Fruit fly (Drosophila melanogaster) whole organism, pupa: ENCODE measurements around the gene CG11317.

Experiments used
- CG10348 ChIP-seq: fragments of 200-800 bp; sonication (Bioruptor generic); IDR thresholded peaks from 2 replicates; pipeline ENCODE4 v1.3.6; 2022; ENCODE audit warnings: missing biosample characterization, missing genetic modification characterization
- CG12605 ChIP-seq: fragments of 200-800 bp; sonication (Bioruptor generic); IDR thresholded peaks from 2 replicates; pipeline ENCODE4 v1.3.6; 2022; ENCODE audit warnings: missing biosample characterization, missing genetic modification characterization
- CG13204 ChIP-seq: fragments of 200-800 bp; sonication (Bioruptor generic); optimal IDR thresholded peaks from 2 replicates; lab custom pipeline; 2018; ENCODE audit warnings: missing biosample characterization, mild to moderate bottlenecking, missing genetic modification characterization, moderate library complexity
- CG14655 ChIP-seq: fragments of 200-800 bp; sonication (Bioruptor generic); optimal IDR thresholded peaks from 3 replicates; lab custom pipeline; 2017; ENCODE audit warnings: mild to moderate bottlenecking, missing biosample characterization, missing genetic modification reagents, missing genetic modification characterization
- CG15710 ChIP-seq: fragments of 200-800 bp; sonication (Bioruptor generic); optimal IDR thresholded peaks from 2 replicates; lab custom pipeline; 2018; ENCODE audit warnings: missing biosample characterization, mild to moderate bottlenecking, missing genetic modification characterization, moderate library complexity
- CG17806 ChIP-seq: fragments of 200-800 bp; sonication (Bioruptor generic); optimal IDR thresholded peaks from 2 replicates; lab custom pipeline; 2018; ENCODE audit warnings: missing biosample characterization, mild to moderate bottlenecking, missing genetic modification characterization, moderate library complexity
- CG32121 ChIP-seq: fragments of 200-800 bp; sonication (Bioruptor generic); IDR thresholded peaks from 2 replicates; pipeline ENCODE4 v1.3.6; 2022; ENCODE audit warnings: missing biosample characterization, missing genetic modification characterization
- CG34367 ChIP-seq: fragments of 200-800 bp; sonication (Bioruptor generic); optimal IDR thresholded peaks from 2 replicates; lab custom pipeline; 2018; ENCODE audit warnings: missing biosample characterization, mild to moderate bottlenecking, missing genetic modification characterization
- CG4496 ChIP-seq: fragments of 200-800 bp; sonication (Bioruptor generic); IDR thresholded peaks from 3 replicates; pipeline ENCODE4 v1.3.6; 2022; ENCODE audit warnings: missing biosample characterization, missing genetic modification characterization
- CG8159 ChIP-seq: fragments of 200-800 bp; sonication (Bioruptor generic); optimal IDR thresholded peaks from 3 replicates; lab custom pipeline; 2018; ENCODE audit warnings: missing biosample characterization, mild to moderate bottlenecking, missing genetic modification characterization, moderate library complexity
- CG8301 ChIP-seq: fragments of 200-800 bp; sonication (Bioruptor generic); optimal IDR thresholded peaks from 2 replicates; lab custom pipeline; 2018; ENCODE audit warnings: missing biosample characterization, mild to moderate bottlenecking, missing genetic modification characterization
- CG9948 ChIP-seq: fragments of 200-800 bp; sonication (Bioruptor generic); optimal IDR thresholded peaks from 2 replicates; lab custom pipeline; 2018; ENCODE audit warnings: missing biosample characterization, mild to moderate bottlenecking, missing genetic modification characterization, moderate library complexity
- D1 ChIP-seq: fragments of 200-800 bp; sonication (Bioruptor generic); optimal IDR thresholded peaks from 2 replicates; lab custom pipeline; 2018; ENCODE audit warnings: missing biosample characterization, mild to moderate bottlenecking, missing genetic modification characterization, moderate library complexity
- EcR ChIP-seq: fragments of 200-800 bp; sonication (Bioruptor generic); optimal IDR thresholded peaks from 3 replicates; lab custom pipeline; 2019; ENCODE audit warnings: missing biosample characterization, missing genetic modification characterization, mild to moderate bottlenecking, moderate library complexity, missing genetic modification reagents
- Ets98B ChIP-seq: fragments of 200-800 bp; sonication (Bioruptor generic); IDR thresholded peaks from 2 replicates; pipeline ENCODE4 v1.3.6; 2022; ENCODE audit warnings: missing biosample characterization, missing genetic modification characterization
- Pif1A ChIP-seq: fragments of 200-800 bp; sonication (Bioruptor generic); optimal IDR thresholded peaks from 3 replicates; lab custom pipeline; 2016; ENCODE audit warnings: missing biosample characterization, missing genetic modification characterization
- Pif1B ChIP-seq: fragments of 200-800 bp; sonication (Bioruptor generic); optimal IDR thresholded peaks from 3 replicates; lab custom pipeline; 2016; ENCODE audit warnings: missing biosample characterization, missing genetic modification characterization
- Snoo ChIP-seq: fragments of 200-800 bp; sonication (Bioruptor generic); optimal IDR thresholded peaks from 3 replicates; lab custom pipeline; 2017; ENCODE audit warnings: missing biosample characterization, mild to moderate bottlenecking, missing genetic modification characterization, inconsistent platforms
- fd96Ca ChIP-seq: fragments of 200-800 bp; sonication (Bioruptor generic); IDR thresholded peaks from 3 replicates; pipeline ENCODE4 v1.3.6; 2022; ENCODE audit warnings: missing biosample characterization, missing genetic modification characterization
- gl ChIP-seq: fragments of 200-800 bp; sonication (Bioruptor generic); optimal IDR thresholded peaks from 2 replicates; lab custom pipeline; 2018; ENCODE audit warnings: missing biosample characterization, mild to moderate bottlenecking, missing genetic modification characterization
- rn ChIP-seq: fragments of 200-800 bp; sonication (Bioruptor generic); IDR thresholded peaks from 2 replicates; pipeline ENCODE4 v1.3.6; 2022; ENCODE audit warnings: missing biosample characterization, missing genetic modification characterization

Gene CG11317

DNA sequence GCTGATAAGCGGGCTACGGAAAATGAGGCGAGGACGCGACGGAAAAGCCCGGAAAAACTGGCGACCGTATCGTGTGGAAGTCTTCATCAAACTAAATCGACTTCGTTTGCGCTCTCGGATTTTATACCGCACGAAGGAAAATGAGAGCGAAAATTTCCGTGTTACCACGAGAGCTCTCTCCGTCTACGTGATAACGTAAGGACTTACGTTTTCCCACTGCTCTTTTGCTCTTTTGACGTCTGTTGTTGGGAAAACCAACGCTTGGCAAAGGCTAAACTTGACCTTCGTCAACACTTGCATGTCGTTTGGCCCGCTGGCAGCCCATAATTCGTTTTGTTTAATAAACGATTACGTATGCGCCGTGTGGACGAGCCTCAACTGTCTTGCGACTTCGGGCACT lies at the start of gene CG11317:
CG11317 (minus strand) TSS at position 101 of the 400 bp plus-strand sequence.
- TF ChIP-seq CG17806, result no peak
- TF ChIP-seq CG13204, result no peak
- TF ChIP-seq D1, result no peak
- no peak for TF ChIP-seq fd96Ca (GFP tag; lab: Robert Waterston, UW)
- no peak for TF ChIP-seq CG9948
- no peak for TF ChIP-seq EcR
- no peak for TF ChIP-seq Pif1B
- TF ChIP-seq CG15710 (tag; lab: Kevin White, UChicago), result no peak
- TF ChIP-seq CG4496 (GFP tag; lab: Robert Waterston, UW), result no peak
- TF ChIP-seq CG14655, result no peak
- no peak for TF ChIP-seq Pif1A (GFP tag; lab: Kevin White, UChicago)

DNA sequence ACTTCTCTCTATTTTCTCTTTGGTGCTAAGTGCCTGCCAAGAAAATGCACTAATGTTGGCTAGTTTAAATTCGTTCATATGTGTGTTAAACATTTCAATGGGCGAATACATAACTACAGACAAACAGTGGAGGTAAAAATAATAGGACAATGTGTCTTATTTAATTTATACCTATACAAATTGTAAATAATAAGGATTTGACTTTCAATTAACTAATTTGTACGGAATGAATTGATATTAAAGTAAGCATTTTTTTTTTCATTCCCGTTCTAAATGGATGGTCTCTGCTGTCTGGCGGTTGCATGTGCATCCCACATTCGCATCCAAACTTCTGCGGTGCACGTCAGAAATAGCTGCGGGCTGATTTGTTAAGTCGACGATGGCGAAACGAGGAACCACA lies 49.8 kb upstream of the CG11317 start:
- TF ChIP-seq CG4496 (GFP tag; lab: Robert Waterston, UW) (peak; percentile 26; the same call in 1 of the 3 replicates), CG12605 (GFP tag; lab: Robert Waterston, UW) (0 out of 2 replicates have a peak, but pooled peaks have one; percentile 20), Pif1A (GFP tag; lab: Kevin White, UChicago) (no peak), gl (no peak), Ets98B (GFP tag; lab: Robert Waterston, UW) (0 out of 2 replicates have a peak, but pooled peaks have one; percentile 51), fd96Ca (GFP tag; lab: Robert Waterston, UW) (no peak), CG17806 (no peak), CG34367 (tag; lab: Kevin White, UChicago) (no peak)
- TF ChIP-seq, all 21 proteins: peak for 3

DNA sequence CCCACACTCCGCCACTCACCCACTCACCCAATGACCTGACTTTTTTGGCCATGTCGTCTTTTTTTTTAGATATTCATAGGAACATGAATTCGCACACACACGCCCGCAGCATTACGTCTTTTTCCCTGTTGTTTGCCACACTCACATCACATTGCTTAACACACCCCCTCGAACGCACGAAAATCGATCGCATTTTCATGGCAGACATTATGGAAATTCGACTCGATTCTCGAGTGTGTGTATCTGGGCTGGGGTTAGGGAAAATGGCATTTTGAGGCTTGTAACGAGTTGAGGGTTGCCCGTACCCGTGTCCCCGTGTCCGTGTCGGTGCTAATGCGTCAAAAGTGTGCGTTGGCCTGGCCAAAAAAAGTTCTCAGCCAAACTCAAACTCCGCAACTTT lies 44.6 kb upstream of the CG11317 start:
- no peak for TF ChIP-seq Ets98B (GFP tag; lab: Robert Waterston, UW)
- TF ChIP-seq CG14655, result no peak
- TF ChIP-seq CG8159 (tag; lab: Kevin White, UChicago), result no peak
- TF ChIP-seq CG17806, result no peak
- no peak for TF ChIP-seq CG9948
- TF ChIP-seq CG15710 (tag; lab: Kevin White, UChicago), result no peak
- no peak for TF ChIP-seq fd96Ca (GFP tag; lab: Robert Waterston, UW)
- no peak for TF ChIP-seq Pif1B
- TF ChIP-seq Pif1A (GFP tag; lab: Kevin White, UChicago), result no peak
- no peak for TF ChIP-seq CG34367 (tag; lab: Kevin White, UChicago)
- no peak for TF ChIP-seq CG8301
- TF ChIP-seq CG4496 (GFP tag; lab: Robert Waterston, UW), result no peak

DNA sequence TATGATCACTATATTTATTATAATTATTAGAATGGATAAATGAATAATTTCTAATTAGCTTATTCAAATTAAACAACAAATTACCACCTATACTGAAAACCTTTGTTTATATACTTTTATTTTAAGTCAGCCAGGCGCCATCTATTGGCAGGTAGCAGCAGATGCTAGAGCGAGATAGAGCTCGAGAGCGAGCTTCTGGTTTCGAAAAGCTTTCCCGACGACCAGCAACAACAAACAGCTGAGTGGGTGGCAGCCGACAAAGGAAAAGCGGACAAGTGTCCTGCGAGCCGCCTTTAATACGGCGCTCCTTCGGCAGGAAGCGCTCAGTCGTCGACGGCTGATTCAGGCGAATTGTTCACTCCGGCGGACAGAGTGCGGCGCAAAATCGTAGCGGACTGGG lies 36.9 kb upstream of the CG11317 start, which contains the start of gene Gycbeta100B:
Gycbeta100B (plus strand) TSS at position 337 of the 400 bp plus-strand sequence.
- TF ChIP-seq EcR (no peak), CG32121 (GFP tag; lab: Robert Waterston, UW) (no peak), Pif1A (GFP tag; lab: Kevin White, UChicago) (peak; percentile 44), Snoo (tag; lab: Kevin White, UChicago) (no peak), D1 (no peak), gl (no peak), CG13204 (peak; percentile 8), rn (no peak), CG10348 (no peak), CG9948 (no peak), CG12605 (GFP tag; lab: Robert Waterston, UW) (no peak), Pif1B (no peak), Ets98B (GFP tag; lab: Robert Waterston, UW) (peak; percentile 49), CG17806 (no peak), fd96Ca (GFP tag; lab: Robert Waterston, UW) (peak; percentile 39; the same call in 1 of the 3 replicates), CG15710 (tag; lab: Kevin White, UChicago) (no peak), CG8301 (no peak), CG14655 (peak; percentile 44), CG4496 (GFP tag; lab: Robert Waterston, UW) (peak; percentile 78), CG8159 (tag; lab: Kevin White, UChicago) (peak; percentile 27), CG34367 (tag; lab: Kevin White, UChicago) (peak; percentile 3)

DNA sequence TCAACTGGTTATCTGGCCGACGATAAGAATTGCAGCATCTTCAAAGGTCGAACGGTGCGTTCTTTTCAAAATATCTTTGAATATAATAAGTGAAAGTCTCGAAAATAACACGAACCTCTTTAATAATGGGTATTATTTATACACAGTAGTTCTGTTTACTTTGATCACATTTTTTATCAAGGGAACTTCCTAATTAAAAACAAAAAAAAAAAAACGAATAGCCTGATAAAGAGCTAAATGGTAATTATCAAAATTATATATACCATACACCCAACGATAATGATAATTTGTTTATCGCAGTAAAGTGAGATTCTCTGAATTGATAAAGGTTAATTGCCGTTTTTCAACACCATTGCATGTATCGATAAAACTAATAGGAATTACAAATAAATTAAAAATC lies 33.4 kb upstream of the CG11317 start, which contains the start of gene Ktch:
Ktch (minus strand) TSS at position 101 of the 400 bp plus-strand sequence.
- no peak for TF ChIP-seq D1
- TF ChIP-seq fd96Ca (GFP tag; lab: Robert Waterston, UW), result no peak
- TF ChIP-seq CG12605 (GFP tag; lab: Robert Waterston, UW), result no peak
- no peak for TF ChIP-seq EcR
- TF ChIP-seq CG13204, result no peak
- TF ChIP-seq CG17806, result no peak
- no peak for TF ChIP-seq CG4496 (GFP tag; lab: Robert Waterston, UW)
- TF ChIP-seq Ets98B (GFP tag; lab: Robert Waterston, UW), result no peak
- no peak for TF ChIP-seq CG32121 (GFP tag; lab: Robert Waterston, UW)
- no peak for TF ChIP-seq gl
- TF ChIP-seq CG10348, result no peak
- no peak for TF ChIP-seq Pif1A (GFP tag; lab: Kevin White, UChicago)
- no peak for TF ChIP-seq Snoo (tag; lab: Kevin White, UChicago)
- no peak for TF ChIP-seq CG34367 (tag; lab: Kevin White, UChicago)
- TF ChIP-seq CG15710 (tag; lab: Kevin White, UChicago), result no peak
- no peak for TF ChIP-seq rn
- no peak for TF ChIP-seq CG8301
- no peak for TF ChIP-seq CG9948
- TF ChIP-seq, all 21 proteins: peak for 0

DNA sequence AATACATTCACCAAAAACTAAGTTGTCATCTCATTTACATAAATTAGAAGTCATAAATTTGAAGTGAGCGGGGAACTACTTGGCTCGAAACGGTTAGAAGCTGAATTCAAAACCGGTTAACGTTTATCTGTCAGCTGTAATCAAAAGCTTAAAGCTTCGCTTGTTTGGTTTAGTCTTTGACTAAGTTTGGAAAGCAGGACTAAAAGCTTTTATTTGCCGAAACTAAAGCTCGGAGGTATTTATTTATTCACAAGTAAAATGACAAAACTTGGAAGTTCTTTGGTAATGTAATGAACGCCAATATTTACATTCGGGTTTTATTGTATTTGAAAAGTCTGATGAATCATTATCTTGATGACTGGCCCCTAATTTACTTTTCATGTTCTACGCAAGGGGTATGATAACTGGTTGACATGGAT lies 30.2 kb upstream of the CG11317 start:
- TF ChIP-seq rn (no peak), CG34367 (tag; lab: Kevin White, UChicago) (no peak), Snoo (tag; lab: Kevin White, UChicago) (no peak), CG32121 (GFP tag; lab: Robert Waterston, UW) (no peak), CG15710 (tag; lab: Kevin White, UChicago) (no peak), CG17806 (no peak), Ets98B (GFP tag; lab: Robert Waterston, UW) (no peak), fd96Ca (GFP tag; lab: Robert Waterston, UW) (no peak), CG4496 (GFP tag; lab: Robert Waterston, UW) (no peak), CG8159 (tag; lab: Kevin White, UChicago) (no peak), Pif1B (no peak)
